Worm (Caenorhabditis elegans): ENCODE measurements around the gene F56D6.8.

Gene F56D6.8

DNA sequence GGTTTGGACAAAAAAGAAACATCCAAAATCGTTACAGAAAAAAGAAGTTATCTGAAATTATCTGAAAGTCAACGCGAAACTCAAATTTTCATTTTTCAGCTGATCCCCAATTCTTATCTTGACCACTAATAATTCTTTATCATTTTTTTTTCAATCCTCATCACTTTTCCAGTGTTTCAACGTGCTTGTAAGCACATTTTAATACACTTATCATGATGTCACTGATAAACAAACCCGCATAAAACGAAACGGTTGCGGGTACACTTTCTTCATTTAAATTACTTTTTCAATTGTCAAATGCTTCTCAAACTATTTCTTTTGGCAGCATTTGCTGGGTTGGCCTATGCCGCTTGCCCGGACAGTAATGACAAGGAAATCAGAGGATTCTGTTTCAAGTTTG, 27.7 kb upstream of the F56D6.8 start, which contains the start of gene clec-67:
Gene clec-67 (plus strand): TSS at position 268 of the 400 bp plus-strand sequence.
- TF ChIP-seq drap-1 (GFP tag; optimal IDR thresholded peaks at IDR 0.05) (no peak), ceh-83 (GFP tag; optimal IDR thresholded peaks at IDR 0.05) (no peak), nhr-76 (tag; optimal IDR thresholded peaks at IDR 0.05) (no peak), M03D4.4 (tag; optimal IDR thresholded peaks at IDR 0.05) (no peak), lin-13 (tag; optimal IDR thresholded peaks at IDR 0.05) (no peak), lsy-2 (tag; optimal IDR thresholded peaks at IDR 0.05) (no peak), blmp-1 (tag; optimal IDR thresholded peaks at IDR 0.05) (no peak)

DNA sequence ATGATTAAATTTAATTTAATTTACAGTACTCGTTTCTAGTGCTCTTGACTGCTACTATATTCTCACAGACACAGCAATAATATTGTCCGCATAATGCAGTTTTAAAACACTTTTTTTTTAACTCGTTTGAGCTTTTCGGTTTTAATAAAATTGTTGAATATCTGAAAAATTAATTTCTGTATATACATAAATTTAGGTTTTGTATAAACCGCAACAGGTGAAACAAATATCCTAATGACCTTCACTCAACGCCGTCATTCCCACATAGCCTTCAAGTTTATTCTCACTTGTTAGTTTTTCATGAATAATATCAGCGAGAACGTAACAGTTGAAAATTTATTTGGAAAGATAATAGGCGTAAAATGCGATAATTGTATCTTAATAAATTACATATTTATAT, 25.3 kb upstream of the F56D6.8 start, which contains the start of gene srz-19:
Gene srz-19 (plus strand): TSS at position 301 of the 400 bp plus-strand sequence.
- no peak for TF ChIP-seq unc-120 (tag; optimal IDR thresholded peaks at IDR 0.05; ENCODE audit: poor library complexity, severe bottlenecking)
- no peak for TF ChIP-seq bed-3 (GFP tag; optimal IDR thresholded peaks at IDR 0.05)
- no peak for TF ChIP-seq snpc-4 (tag; optimal IDR thresholded peaks at IDR 0.05)
- TF ChIP-seq sem-2 (GFP tag; optimal IDR thresholded peaks at IDR 0.05): no peak
- no peak for TF ChIP-seq mab-5 (tag; optimal IDR thresholded peaks at IDR 0.05)
- TF ChIP-seq mls-2 (tag; optimal IDR thresholded peaks at IDR 0.05): no peak
- TF ChIP-seq nhr-28 (tag; optimal IDR thresholded peaks at IDR 0.05): no peak
- TF ChIP-seq sptf-1 (tag; optimal IDR thresholded peaks at IDR 0.05): no peak
- TF ChIP-seq drap-1 (GFP tag; optimal IDR thresholded peaks at IDR 0.05): no peak
- no peak for TF ChIP-seq flh-1 (GFP tag; optimal IDR thresholded peaks at IDR 0.05)
- TF ChIP-seq ztf-11 (tag; optimal IDR thresholded peaks at IDR 0.05): no peak
- TF ChIP-seq lin-13 (tag; optimal IDR thresholded peaks at IDR 0.05): no peak
- no peak for TF ChIP-seq nhr-237 (tag; optimal IDR thresholded peaks at IDR 0.05)
- TF ChIP-seq nhr-12 (tag; optimal IDR thresholded peaks at IDR 0.05): no peak
- no peak for TF ChIP-seq unc-39 (tag; optimal IDR thresholded peaks at IDR 0.05)
- TF ChIP-seq ceh-83 (GFP tag; optimal IDR thresholded peaks at IDR 0.05): no peak

DNA sequence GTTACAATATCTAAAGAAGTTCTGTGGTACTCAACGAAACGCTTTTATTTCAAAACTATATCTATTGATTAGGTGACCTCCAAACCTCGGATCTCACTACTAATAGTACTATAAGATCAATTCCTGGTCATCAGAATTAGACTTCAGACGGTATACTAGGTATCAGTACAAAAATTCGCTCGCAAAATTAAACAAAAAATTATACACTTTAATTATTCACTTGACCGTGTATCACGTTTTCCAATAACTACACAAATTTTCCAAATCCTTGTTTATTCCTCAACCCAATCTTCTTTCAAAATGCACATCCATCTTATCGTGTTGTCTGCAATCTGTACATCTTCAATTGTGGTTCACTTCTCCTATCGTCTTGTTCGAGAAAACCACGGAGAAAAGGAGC, 23.9 kb upstream of the F56D6.8 start, which contains the start of gene F56D6.23:
Gene F56D6.23 (plus strand): TSS at position 301 of the 400 bp plus-strand sequence.
- TF ChIP-seq nhr-237 (tag; optimal IDR thresholded peaks at IDR 0.05): no peak
- TF ChIP-seq lsy-2 (tag; optimal IDR thresholded peaks at IDR 0.05): no peak
- TF ChIP-seq tbx-8 (GFP tag; optimal IDR thresholded peaks at IDR 0.05): no peak
- TF ChIP-seq flh-1 (GFP tag; optimal IDR thresholded peaks at IDR 0.05): no peak
- TF ChIP-seq blmp-1 (tag; optimal IDR thresholded peaks at IDR 0.05): no peak
- no peak for TF ChIP-seq M03D4.4 (tag; optimal IDR thresholded peaks at IDR 0.05)
- TF ChIP-seq nhr-2 (tag; optimal IDR thresholded peaks at IDR 0.05): no peak
- TF ChIP-seq nhr-12 (tag; optimal IDR thresholded peaks at IDR 0.05): no peak
- TF ChIP-seq pha-4 (tag; optimal IDR thresholded peaks at IDR 0.05): no peak
- TF ChIP-seq unc-120 (tag; optimal IDR thresholded peaks at IDR 0.05; ENCODE audit: poor library complexity, severe bottlenecking): no peak

DNA sequence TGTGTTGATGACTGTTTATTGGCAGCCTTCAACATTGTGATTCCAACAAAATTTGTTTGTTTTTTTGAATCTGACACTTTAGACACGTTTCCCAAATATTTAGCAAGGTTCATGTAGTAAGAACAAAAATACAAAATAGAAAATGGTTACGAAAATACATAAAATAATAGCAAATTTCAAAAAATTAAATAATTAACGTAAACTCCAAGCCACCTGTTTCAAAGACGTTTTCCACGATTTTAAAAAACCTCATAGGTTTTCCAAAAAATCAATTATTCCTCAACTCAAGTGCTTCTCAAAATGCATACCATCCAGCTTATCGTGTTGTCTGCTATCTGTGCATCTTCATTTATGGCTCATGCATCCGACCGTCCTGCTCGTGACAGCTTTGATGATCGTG, 23.2 kb upstream of the F56D6.8 start, which contains the start of gene F56D6.14:
Gene F56D6.14 (plus strand): TSS at position 301 of the 400 bp plus-strand sequence.
- no peak for TF ChIP-seq zip-8 (tag; optimal IDR thresholded peaks at IDR 0.05)
- TF ChIP-seq ceh-43 (GFP tag; optimal IDR thresholded peaks at IDR 0.05): no peak

DNA sequence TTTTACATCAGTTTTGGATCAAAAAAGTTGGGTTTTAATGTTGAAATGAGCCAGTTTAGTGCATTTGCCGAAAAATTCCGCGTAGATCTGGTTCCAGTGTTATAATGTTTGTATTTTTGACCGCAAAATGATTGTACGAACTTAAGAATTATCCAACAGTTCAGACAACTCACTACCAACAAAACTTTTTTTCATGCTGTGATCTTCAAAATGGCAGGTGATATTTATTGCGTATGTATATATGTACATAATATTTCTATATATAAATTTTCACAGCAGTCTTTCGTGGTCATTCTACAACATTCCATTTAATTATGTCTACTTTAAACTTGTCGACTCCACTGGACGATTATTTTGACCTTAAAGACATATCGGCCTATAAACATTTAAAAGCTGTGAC, 21.1 kb upstream of the F56D6.8 start, which contains the start of gene srz-20:
Gene srz-20 (plus strand): TSS at position 301 of the 400 bp plus-strand sequence.
- TF ChIP-seq tbx-8 (GFP tag; optimal IDR thresholded peaks at IDR 0.05) (no peak), sem-2 (GFP tag; optimal IDR thresholded peaks at IDR 0.05) (no peak), flh-1 (GFP tag; optimal IDR thresholded peaks at IDR 0.05) (no peak), lsy-2 (tag; optimal IDR thresholded peaks at IDR 0.05) (no peak), hlh-1 (tag; optimal IDR thresholded peaks at IDR 0.05) (no peak), cnd-1 (tag; optimal IDR thresholded peaks at IDR 0.05) (no peak), drap-1 (GFP tag; optimal IDR thresholded peaks at IDR 0.05) (no peak), ceh-39 (tag; optimal IDR thresholded peaks at IDR 0.05) (no peak), zip-8 (tag; optimal IDR thresholded peaks at IDR 0.05) (no peak), ceh-83 (GFP tag; optimal IDR thresholded peaks at IDR 0.05) (no peak), nhr-237 (tag; optimal IDR thresholded peaks at IDR 0.05) (no peak), nhr-28 (tag; optimal IDR thresholded peaks at IDR 0.05) (no peak), M03D4.4 (tag; optimal IDR thresholded peaks at IDR 0.05) (no peak), bed-3 (GFP tag; optimal IDR thresholded peaks at IDR 0.05) (no peak), mab-5 (tag; optimal IDR thresholded peaks at IDR 0.05) (no peak), mls-2 (tag; optimal IDR thresholded peaks at IDR 0.05) (no peak)

DNA sequence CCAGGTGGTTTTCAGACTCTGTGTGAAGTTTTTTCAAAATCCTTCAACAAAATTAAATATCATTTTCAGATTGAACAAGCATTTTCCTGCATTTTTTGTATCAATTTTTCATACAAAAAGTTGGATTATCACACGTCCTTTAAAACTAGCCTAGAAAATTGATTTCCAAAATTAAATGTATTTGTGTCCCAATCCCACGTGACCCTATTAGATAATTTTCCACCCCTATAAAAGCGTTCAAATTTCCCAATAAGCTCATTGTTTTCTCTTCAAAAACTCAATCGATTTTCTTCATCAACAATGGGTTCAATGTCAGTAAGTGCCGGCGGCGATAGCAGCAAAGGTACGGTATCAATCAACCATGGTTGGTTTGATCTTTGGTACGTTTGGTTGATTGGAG, 20.2 kb upstream of the F56D6.8 start, which contains the start of gene F56D6.19:
Gene F56D6.19 (plus strand): TSS at position 301 of the 400 bp plus-strand sequence.
- TF ChIP-seq ceh-43 (GFP tag; optimal IDR thresholded peaks at IDR 0.05) (no peak), lin-13 (tag; optimal IDR thresholded peaks at IDR 0.05) (no peak), mep-1 (tag; optimal IDR thresholded peaks at IDR 0.05) (no peak), flh-1 (GFP tag; optimal IDR thresholded peaks at IDR 0.05) (no peak), sem-2 (GFP tag; optimal IDR thresholded peaks at IDR 0.05) (no peak), nhr-76 (tag; optimal IDR thresholded peaks at IDR 0.05) (no peak), unc-39 (tag; optimal IDR thresholded peaks at IDR 0.05) (no peak), pha-4 (tag; optimal IDR thresholded peaks at IDR 0.05) (no peak), mls-2 (tag; optimal IDR thresholded peaks at IDR 0.05) (no peak), cnd-1 (tag; optimal IDR thresholded peaks at IDR 0.05) (no peak), ham-2 (GFP tag; optimal IDR thresholded peaks at IDR 0.05) (no peak), ceh-83 (GFP tag; optimal IDR thresholded peaks at IDR 0.05) (no peak), elt-3 (tag; optimal IDR thresholded peaks at IDR 0.05) (no peak), blmp-1 (tag; optimal IDR thresholded peaks at IDR 0.05) (no peak), lsy-2 (tag; optimal IDR thresholded peaks at IDR 0.05) (no peak), bed-3 (GFP tag; optimal IDR thresholded peaks at IDR 0.05) (no peak), mab-5 (tag; optimal IDR thresholded peaks at IDR 0.05) (no peak), ces-1 (GFP tag; optimal IDR thresholded peaks at IDR 0.05) (no peak), tbx-8 (GFP tag; optimal IDR thresholded peaks at IDR 0.05) (no peak), drap-1 (GFP tag; optimal IDR thresholded peaks at IDR 0.05) (no peak)

All from whole organism, mixed stage, embryonic.